Worm (Caenorhabditis elegans) whole organism, midembryonic: ENCODE results near the gene nspg-14.

Source experiments
- T22C8.4 ChIP-seq: fragments of 200-800 bp; sonication (Bioruptor generic); IDR thresholded peaks from 2 replicates; pipeline ENCODE4 v1.3.6; 2022; ENCODE audit warnings: missing genetic modification characterization, missing compliant biosample characterization
- cog-1 ChIP-seq: sonication (generic microtip); optimal IDR thresholded peaks from 2 replicates; lab custom pipeline; 2016; ENCODE audit warnings: missing genetic modification characterization, missing compliant biosample characterization
- flt-1 ChIP-seq: fragments of 200-800 bp; sonication (Bioruptor generic); IDR thresholded peaks from 2 replicates; pipeline ENCODE4 v1.3.6; 2022; ENCODE audit warnings: missing genetic modification characterization, missing compliant biosample characterization
- klf-2 ChIP-seq: fragments of 200-800 bp; sonication (Bioruptor generic); conservative IDR thresholded peaks from 2 replicates; pipeline ENCODE4 v1.3.6; 2022; ENCODE audit warnings: missing genetic modification reagents, missing genetic modification characterization, missing compliant biosample characterization
- med-1 ChIP-seq: sonication (generic microtip); optimal IDR thresholded peaks from 2 replicates; lab custom pipeline; 2017; ENCODE audit warnings: missing genetic modification characterization, mild to moderate bottlenecking, missing compliant biosample characterization, antibody characterized with exemption, missing genetic modification reagents; ENCODE audit not compliant: insufficient read depth
- ref-1 ChIP-seq: fragments of 200-800 bp; sonication (Bioruptor generic); conservative IDR thresholded peaks from 2 replicates; pipeline ENCODE4 v1.3.6; 2022; ENCODE audit warnings: missing genetic modification reagents, missing genetic modification characterization, missing compliant biosample characterization
- tab-1 ChIP-seq: fragments of 200-800 bp; sonication (Bioruptor generic); IDR thresholded peaks from 2 replicates; pipeline ENCODE4 v1.3.6; 2022; ENCODE audit warnings: missing genetic modification characterization, missing compliant biosample characterization
- ztf-23 ChIP-seq: fragments of 200-800 bp; sonication (Bioruptor generic); IDR thresholded peaks from 2 replicates; pipeline ENCODE4 v1.3.6; 2022; ENCODE audit warnings: missing genetic modification reagents, missing genetic modification characterization, missing compliant biosample characterization

- TF ChIP-seq med-1 (GFP tag; lab: Kevin White, UChicago) (no peak), flt-1 (GFP tag; lab: Robert Waterston, UW) (no peak), ref-1 (no peak), cog-1 (no peak), ztf-23 (GFP tag; lab: Robert Waterston, UW) (no peak), tab-1 (GFP tag; lab: Robert Waterston, UW) (no peak), klf-2 (GFP tag; lab: Robert Waterston, UW) (no peak), T22C8.4 (GFP tag; lab: Robert Waterston, UW) (no peak)
These were observed 16.5 kb downstream of the nspg-14 start for ce11 chrX:5269359-5269758.
